Worm (Caenorhabditis elegans): Measurements from ENCODE around the gene sec-20.

sec-20 gene

ce11 chrIII:187829-188228, 4.1 kb upstream of the sec-20 start, which contains the start of gene mxl-2:
Gene mxl-2, minus strand, starts transcription at chrIII:188131.
- TF ChIP-seq ama-1 (optimal IDR thresholded peaks at IDR 0.05) (no peak), ceh-13 (GFP tag; optimal IDR thresholded peaks at IDR 0.05) (no peak), tbx-37 (GFP tag; conservative IDR thresholded peaks at IDR 0.05) (no peak), tra-4 (tag; optimal IDR thresholded peaks at IDR 0.05) (no peak), tbx-11 (GFP tag; IDR thresholded peaks at IDR 0.05) (no peak), F13C5.2 (tag; optimal IDR thresholded peaks at IDR 0.05) (no peak), hmbx-1 (tag; optimal IDR thresholded peaks at IDR 0.05) (no peak), flt-1 (GFP tag; IDR thresholded peaks at IDR 0.05) (no peak), scrt-1 (GFP tag; IDR thresholded peaks at IDR 0.05) (no peak), hmg-4 (GFP tag; optimal IDR thresholded peaks at IDR 0.05) (no peak), pes-1 (GFP tag; IDR thresholded peaks at IDR 0.05) (no peak), ceh-36 (tag; optimal IDR thresholded peaks at IDR 0.05) (no peak), sea-1 (GFP tag; conservative IDR thresholded peaks at IDR 0.05) (no peak), ets-7 (tag; optimal IDR thresholded peaks at IDR 0.05) (no peak), aly-1 (tag; optimal IDR thresholded peaks at IDR 0.05) (no peak), B0310.2 (tag; optimal IDR thresholded peaks at IDR 0.05) (no peak)

ce11 chrIII:188426-188888, 3.4 kb upstream of the sec-20 start, which contains the start of gene ubc-20:
Gene ubc-20, plus strand, starts transcription at chrIII:188838.
- TF ChIP-seq hmg-4 (GFP tag; optimal IDR thresholded peaks at IDR 0.05) (no peak), tbx-37 (GFP tag; conservative IDR thresholded peaks at IDR 0.05) (no peak), pes-1 (GFP tag; IDR thresholded peaks at IDR 0.05) (no peak), ets-7 (tag; optimal IDR thresholded peaks at IDR 0.05) (no peak), sea-1 (GFP tag; conservative IDR thresholded peaks at IDR 0.05) (no peak), F13C5.2 (tag; optimal IDR thresholded peaks at IDR 0.05) (no peak), hmbx-1 (tag; optimal IDR thresholded peaks at IDR 0.05) (no peak)

- TF ChIP-seq hmg-4 (GFP tag; optimal IDR thresholded peaks at IDR 0.05) = no peak
- TF ChIP-seq sea-1 (GFP tag; conservative IDR thresholded peaks at IDR 0.05) = no peak
- no peak for TF ChIP-seq F13C5.2 (tag; optimal IDR thresholded peaks at IDR 0.05)
Measured at ce11 chrIII:189280-189679, 2.6 kb upstream of the sec-20 start.

- no peak for TF ChIP-seq hnd-1 (tag; optimal IDR thresholded peaks at IDR 0.05)
- no peak for TF ChIP-seq pes-1 (GFP tag; IDR thresholded peaks at IDR 0.05)
Measured at ce11 chrIII:190686-191085, 1.2 kb upstream of the sec-20 start, which contains the start of gene cox-17. Gene cox-17, plus strand, starts transcription at chrIII:190986.

- TF ChIP-seq scrt-1 (GFP tag; IDR thresholded peaks at IDR 0.05) (no peak), tbx-11 (GFP tag; IDR thresholded peaks at IDR 0.05) (no peak), ceh-36 (tag; optimal IDR thresholded peaks at IDR 0.05) (no peak), hmg-4 (GFP tag; optimal IDR thresholded peaks at IDR 0.05) (no peak), ets-7 (tag; optimal IDR thresholded peaks at IDR 0.05) (no peak), aly-1 (tag; optimal IDR thresholded peaks at IDR 0.05) (no peak), hmbx-1 (tag; optimal IDR thresholded peaks at IDR 0.05) (no peak), ceh-13 (GFP tag; optimal IDR thresholded peaks at IDR 0.05) (no peak), tra-4 (tag; optimal IDR thresholded peaks at IDR 0.05) (no peak), B0310.2 (tag; optimal IDR thresholded peaks at IDR 0.05) (no peak), ama-1 (optimal IDR thresholded peaks at IDR 0.05) (no peak), flt-1 (GFP tag; IDR thresholded peaks at IDR 0.05) (no peak), F13C5.2 (tag; optimal IDR thresholded peaks at IDR 0.05) (no peak), pes-1 (GFP tag; IDR thresholded peaks at IDR 0.05) (no peak), hnd-1 (tag; optimal IDR thresholded peaks at IDR 0.05) (no peak), tbx-37 (GFP tag; conservative IDR thresholded peaks at IDR 0.05) (no peak), sea-1 (GFP tag; conservative IDR thresholded peaks at IDR 0.05) (no peak)
Measured at ce11 chrIII:194160-194559, 2.3 kb downstream of the sec-20 start, which contains the start of gene F40G9.17. Gene F40G9.17, plus strand, starts transcription at chrIII:194460.

DNA sequence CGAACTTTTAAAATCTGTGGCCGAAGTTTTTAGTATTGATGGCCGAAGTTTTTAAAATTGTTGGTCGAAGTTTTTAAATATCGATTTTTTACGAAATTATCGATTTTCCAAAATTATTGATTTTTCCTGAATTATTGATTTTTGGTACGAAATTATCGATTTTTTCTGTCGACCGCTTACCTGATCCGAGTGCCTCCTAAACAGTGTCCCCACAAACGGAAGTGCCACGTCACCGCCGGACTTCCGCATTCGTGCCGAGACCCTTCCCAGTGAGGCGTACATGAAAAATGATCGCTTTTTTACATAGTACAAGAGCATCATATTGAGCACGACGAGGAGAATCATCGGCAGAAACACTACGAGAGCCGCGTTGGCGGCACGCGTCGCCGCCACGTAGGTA, 12.1 kb downstream of the sec-20 start:
- TF ChIP-seq ceh-36 (tag; optimal IDR thresholded peaks at IDR 0.05) (no peak), ets-7 (tag; optimal IDR thresholded peaks at IDR 0.05) (no peak), sea-1 (GFP tag; conservative IDR thresholded peaks at IDR 0.05) (no peak), F13C5.2 (tag; optimal IDR thresholded peaks at IDR 0.05) (no peak), ceh-13 (GFP tag; optimal IDR thresholded peaks at IDR 0.05) (no peak), pes-1 (GFP tag; IDR thresholded peaks at IDR 0.05) (no peak), scrt-1 (GFP tag; IDR thresholded peaks at IDR 0.05) (no peak), tbx-37 (GFP tag; conservative IDR thresholded peaks at IDR 0.05) (no peak), tbx-11 (GFP tag; IDR thresholded peaks at IDR 0.05) (no peak), hmg-4 (GFP tag; optimal IDR thresholded peaks at IDR 0.05) (no peak), tra-4 (tag; optimal IDR thresholded peaks at IDR 0.05) (no peak), ama-1 (optimal IDR thresholded peaks at IDR 0.05) (no peak), B0310.2 (tag; optimal IDR thresholded peaks at IDR 0.05) (no peak), hnd-1 (tag; optimal IDR thresholded peaks at IDR 0.05) (no peak)

DNA sequence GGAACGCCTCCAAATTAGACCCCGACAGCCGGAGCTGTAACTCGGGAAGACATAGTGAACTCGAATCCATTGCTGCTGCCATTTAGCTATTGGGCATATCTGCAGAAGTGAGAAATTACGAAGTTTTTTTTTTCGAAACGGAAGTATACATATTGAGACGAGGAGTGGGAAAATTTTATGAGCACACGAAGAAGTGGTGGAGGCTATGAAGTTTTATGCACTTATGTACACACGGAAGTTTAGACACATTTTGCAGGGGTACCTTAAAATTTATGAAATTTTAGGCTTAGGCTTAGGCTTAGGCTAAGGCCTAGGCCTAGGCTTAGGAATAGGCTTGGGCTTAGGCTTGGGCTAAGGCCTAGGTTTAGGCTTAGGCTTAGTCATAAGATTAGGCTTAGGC, 15.1 kb downstream of the sec-20 start, which contains the start of gene W10C4.1:
W10C4.1 (minus strand) TSS at position 101 of the 400 bp plus-strand sequence.
- TF ChIP-seq tbx-37 (GFP tag; conservative IDR thresholded peaks at IDR 0.05) = no peak
- TF ChIP-seq scrt-1 (GFP tag; IDR thresholded peaks at IDR 0.05) = no peak
- TF ChIP-seq ceh-36 (tag; optimal IDR thresholded peaks at IDR 0.05) = no peak
- TF ChIP-seq aly-1 (tag; optimal IDR thresholded peaks at IDR 0.05) = no peak

DNA sequence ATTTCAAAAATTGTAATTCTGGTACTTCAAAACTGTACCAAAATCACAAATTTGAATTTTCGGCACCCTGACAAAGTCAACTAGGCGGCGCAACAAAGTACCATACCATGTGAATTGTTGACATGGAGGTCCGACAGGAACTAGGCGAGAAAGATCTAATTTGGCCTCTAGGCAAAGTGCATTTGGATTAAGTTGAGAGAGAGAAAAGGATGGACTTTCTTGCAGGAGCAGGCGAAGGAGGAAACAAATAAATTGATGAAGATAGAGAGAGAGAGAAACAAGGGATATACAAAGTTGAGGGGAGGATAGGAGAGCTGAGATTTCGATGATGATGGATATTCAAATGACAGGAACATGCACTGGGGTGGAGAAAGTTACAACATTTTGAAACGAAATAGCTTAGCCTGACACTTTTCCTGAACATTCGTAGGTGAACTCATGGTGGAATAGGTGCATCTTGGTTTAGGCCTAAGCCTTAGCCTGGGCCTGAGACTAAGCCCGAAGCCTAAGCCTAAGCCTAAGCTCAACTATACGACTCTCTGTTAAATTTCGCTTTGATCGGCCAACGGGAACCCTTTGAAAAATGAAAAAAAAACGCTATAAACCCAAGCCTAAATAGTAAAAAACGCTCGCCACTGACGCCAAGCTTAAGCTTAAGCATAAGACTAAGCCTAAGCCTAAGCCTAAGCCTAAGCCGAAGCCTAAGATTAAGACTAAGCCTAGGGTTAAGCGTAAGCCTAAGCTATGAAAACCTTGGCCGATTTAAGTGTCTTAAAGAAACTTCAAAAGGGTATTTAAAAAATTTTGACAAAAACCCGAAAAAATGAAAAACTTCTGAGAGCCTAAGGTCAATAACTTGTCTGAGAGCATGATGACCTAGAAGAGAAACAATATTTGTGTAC, 17.1 kb downstream of the sec-20 start:
- TF ChIP-seq pes-1 (GFP tag; IDR thresholded peaks at IDR 0.05) (no peak), ceh-13 (GFP tag; optimal IDR thresholded peaks at IDR 0.05) (no peak), tra-4 (tag; optimal IDR thresholded peaks at IDR 0.05) (no peak), hmbx-1 (tag; optimal IDR thresholded peaks at IDR 0.05) (no peak), F13C5.2 (tag; optimal IDR thresholded peaks at IDR 0.05) (no peak), ama-1 (optimal IDR thresholded peaks at IDR 0.05) (no peak), sea-1 (GFP tag; conservative IDR thresholded peaks at IDR 0.05) (no peak), aly-1 (tag; optimal IDR thresholded peaks at IDR 0.05) (no peak), ceh-36 (tag; optimal IDR thresholded peaks at IDR 0.05) (no peak), tbx-37 (GFP tag; conservative IDR thresholded peaks at IDR 0.05) (no peak), scrt-1 (GFP tag; IDR thresholded peaks at IDR 0.05) (no peak), tbx-11 (GFP tag; IDR thresholded peaks at IDR 0.05) (no peak), hnd-1 (tag; optimal IDR thresholded peaks at IDR 0.05) (no peak), B0310.2 (tag; optimal IDR thresholded peaks at IDR 0.05) (no peak), hmg-4 (GFP tag; optimal IDR thresholded peaks at IDR 0.05) (no peak), flt-1 (GFP tag; IDR thresholded peaks at IDR 0.05) (no peak), ets-7 (tag; optimal IDR thresholded peaks at IDR 0.05) (no peak)
